Worm (Caenorhabditis elegans) whole organism, young adult: ENCODE results near the gene F52C9.3.

Experiments used
- B0019.2 ChIP-seq: fragments of 200-800 bp; sonication (Bioruptor generic); conservative IDR thresholded peaks from 2 replicates; pipeline ENCODE4 v1.3.6; 2022; ENCODE audit warnings: missing genetic modification reagents, missing genetic modification characterization, missing compliant biosample characterization
- F33H1.4 ChIP-seq: fragments of 200-800 bp; sonication (Bioruptor generic); IDR thresholded peaks from 2 replicates; pipeline ENCODE4 v1.3.6; 2022; ENCODE audit warnings: missing genetic modification reagents, missing genetic modification characterization, missing compliant biosample characterization
- F49E8.2 ChIP-seq: sonication (generic microtip); optimal IDR thresholded peaks from 3 replicates; lab custom pipeline; 2017; ENCODE audit warnings: missing genetic modification characterization, mild to moderate bottlenecking, missing compliant biosample characterization, antibody characterized with exemption, moderate library complexity; ENCODE audit not compliant: insufficient read depth
- F52B5.7 ChIP-seq: sonication (generic microtip); optimal IDR thresholded peaks from 2 replicates; lab custom pipeline; 2016; ENCODE audit warnings: mild to moderate bottlenecking, missing genetic modification characterization, missing compliant biosample characterization
- F57A8.1 ChIP-seq: fragments of 200-800 bp; sonication (Bioruptor generic); optimal IDR thresholded peaks from 2 replicates; lab custom pipeline; 2018; ENCODE audit warnings: mild to moderate bottlenecking, missing genetic modification characterization, moderate library complexity, missing compliant biosample characterization
- K11D2.4 ChIP-seq: fragments of 200-800 bp; sonication (Bioruptor generic); IDR thresholded peaks from 2 replicates; pipeline ENCODE4 v1.3.6; 2022; ENCODE audit warnings: missing genetic modification reagents, missing genetic modification characterization, missing compliant biosample characterization
- T07F8.4 ChIP-seq: sonication (generic microtip); optimal IDR thresholded peaks from 2 replicates; lab custom pipeline; 2016; ENCODE audit warnings: mild to moderate bottlenecking, missing genetic modification characterization, moderate library complexity, missing compliant biosample characterization
- T26A5.8 ChIP-seq: sonication (generic microtip); optimal IDR thresholded peaks from 2 replicates; lab custom pipeline; 2016; ENCODE audit warnings: missing genetic modification characterization, missing compliant biosample characterization
- Y79H2A.3 ChIP-seq: fragments of 200-800 bp; sonication (Bioruptor generic); conservative IDR thresholded peaks from 2 replicates; pipeline ENCODE4 v1.3.6; 2022; ENCODE audit warnings: missing genetic modification reagents, missing genetic modification characterization, missing compliant biosample characterization
- Y95B8A.8 ChIP-seq: fragments of 200-800 bp; sonication (Bioruptor generic); IDR thresholded peaks from 2 replicates; pipeline ENCODE4 v1.3.6; 2022; ENCODE audit warnings: missing genetic modification reagents, missing genetic modification characterization, missing compliant biosample characterization
- athp-1 ChIP-seq: sonication (generic microtip); optimal IDR thresholded peaks from 2 replicates; lab custom pipeline; 2017; ENCODE audit warnings: mild to moderate bottlenecking, missing genetic modification characterization, missing compliant biosample characterization
- attf-3 ChIP-seq: fragments of 200-800 bp; sonication (Bioruptor generic); conservative IDR thresholded peaks from 2 replicates; pipeline ENCODE4 v1.3.6; 2022; ENCODE audit warnings: missing genetic modification reagents, missing genetic modification characterization, missing compliant biosample characterization
- attf-5 ChIP-seq: fragments of 200-800 bp; sonication (Bioruptor generic); optimal IDR thresholded peaks from 2 replicates; lab custom pipeline; 2018; ENCODE audit warnings: mild to moderate bottlenecking, missing genetic modification characterization, missing compliant biosample characterization
- cebp-1 ChIP-seq, 2 experiments: fragments of 200-800 bp in 1 of 2; sonication (Bioruptor generic) in 1 of 2; sonication (generic microtip) in 1 of 2; IDR thresholded peaks in 1 of 2; optimal IDR thresholded peaks in 1 of 2; 2 replicates each; pipeline versions ENCODE4 v1.3.6 to Lab custom; 2017 to 2022; ENCODE audit warnings: missing compliant biosample characterization in 2 of 2, missing genetic modification characterization in 2 of 2, mild to moderate bottlenecking in 1 of 2, missing genetic modification reagents in 1 of 2, moderate library complexity in 1 of 2
- ekl-4 ChIP-seq: fragments of 200-800 bp; sonication (Bioruptor generic); IDR thresholded peaks from 2 replicates; pipeline ENCODE4 v1.3.6; 2022; ENCODE audit warnings: missing genetic modification reagents, missing genetic modification characterization, missing compliant biosample characterization
- ets-4 ChIP-seq: fragments of 200-800 bp; sonication (Bioruptor generic); optimal IDR thresholded peaks from 2 replicates; lab custom pipeline; 2018; ENCODE audit warnings: mild to moderate bottlenecking, missing genetic modification characterization, missing compliant biosample characterization
- him-1 ChIP-seq: sonication (generic microtip); optimal IDR thresholded peaks from 2 replicates; lab custom pipeline; 2016; ENCODE audit warnings: missing genotype, missing genetic modification reagents, missing genetic modification characterization, missing compliant biosample characterization
- hlh-26 ChIP-seq: fragments of 200-800 bp; sonication (Bioruptor generic); conservative IDR thresholded peaks from 2 replicates; pipeline ENCODE4 v1.3.6; 2022; ENCODE audit warnings: missing genetic modification reagents, missing genetic modification characterization, missing compliant biosample characterization
- hmg-1.2 ChIP-seq: fragments of 200-800 bp; sonication (Bioruptor generic); IDR thresholded peaks from 2 replicates; pipeline ENCODE4 v1.3.6; 2022; ENCODE audit warnings: missing genetic modification reagents, missing genetic modification characterization, missing compliant biosample characterization
- hmg-20 ChIP-seq: fragments of 200-800 bp; sonication (Bioruptor generic); IDR thresholded peaks from 2 replicates; pipeline ENCODE4 v1.3.6; 2022; ENCODE audit warnings: missing genetic modification reagents, missing genetic modification characterization, missing compliant biosample characterization
- hrde-1 ChIP-seq: sonication (generic microtip); optimal IDR thresholded peaks from 2 replicates; lab custom pipeline; 2016; ENCODE audit warnings: missing genetic modification characterization, mild to moderate bottlenecking, missing compliant biosample characterization, moderate library complexity, missing genotype, missing genetic modification reagents, borderline replicate concordance
- hsf-1 ChIP-seq: fragments of 200-800 bp; sonication (Bioruptor generic); IDR thresholded peaks from 2 replicates; pipeline ENCODE4 v1.3.6; 2022; ENCODE audit warnings: missing genetic modification reagents, missing genetic modification characterization, missing compliant biosample characterization
- lin-54 ChIP-seq: fragments of 200-800 bp; sonication (Bioruptor generic); optimal IDR thresholded peaks from 2 replicates; lab custom pipeline; 2018; ENCODE audit warnings: mild to moderate bottlenecking, missing genetic modification characterization, missing compliant biosample characterization
- lsl-1 ChIP-seq: fragments of 200-800 bp; sonication (Bioruptor generic); optimal IDR thresholded peaks from 2 replicates; lab custom pipeline; 2018; ENCODE audit warnings: mild to moderate bottlenecking, missing genetic modification characterization, moderate library complexity, missing compliant biosample characterization
- lsy-27 ChIP-seq: sonication (generic microtip); optimal IDR thresholded peaks from 2 replicates; lab custom pipeline; 2017; ENCODE audit warnings: missing genetic modification characterization, mild to moderate bottlenecking, missing compliant biosample characterization, antibody characterized with exemption, missing genotype, borderline replicate concordance; ENCODE audit not compliant: insufficient read depth
- madf-10 ChIP-seq: sonication (generic microtip); optimal IDR thresholded peaks from 2 replicates; lab custom pipeline; 2016; ENCODE audit warnings: mild to moderate bottlenecking, missing genetic modification characterization, missing compliant biosample characterization
- madf-3 ChIP-seq: fragments of 200-800 bp; sonication (Bioruptor generic); IDR thresholded peaks from 2 replicates; pipeline ENCODE4 v1.3.6; 2022; ENCODE audit warnings: missing genetic modification reagents, missing genetic modification characterization, missing compliant biosample characterization
- madf-6 ChIP-seq: fragments of 200-800 bp; sonication (Bioruptor generic); IDR thresholded peaks from 2 replicates; pipeline ENCODE4 v1.3.6; 2022; ENCODE audit warnings: missing genetic modification reagents, missing genetic modification characterization, missing compliant biosample characterization
- madf-8 ChIP-seq: fragments of 200-800 bp; sonication (Bioruptor generic); conservative IDR thresholded peaks from 2 replicates; pipeline ENCODE4 v1.3.6; 2022; ENCODE audit warnings: missing genetic modification reagents, missing genetic modification characterization, missing compliant biosample characterization
- mxl-1 ChIP-seq: sonication (generic microtip); optimal IDR thresholded peaks from 2 replicates; lab custom pipeline; 2016; ENCODE audit warnings: missing genetic modification characterization, missing compliant biosample characterization
- nfya-2 ChIP-seq: fragments of 200-800 bp; sonication (Bioruptor generic); IDR thresholded peaks from 2 replicates; pipeline ENCODE4 v1.3.6; 2022; ENCODE audit warnings: missing genetic modification reagents, missing genetic modification characterization, missing compliant biosample characterization
- nhr-120 ChIP-seq: fragments of 200-800 bp; sonication (Bioruptor generic); IDR thresholded peaks from 2 replicates; pipeline ENCODE4 v1.3.6; 2022; ENCODE audit warnings: missing genetic modification characterization, missing compliant biosample characterization
- nhr-80 ChIP-seq: sonication (generic microtip); optimal IDR thresholded peaks from 2 replicates; lab custom pipeline; 2016; ENCODE audit warnings: missing genetic modification characterization, missing compliant biosample characterization
- pha-4 ChIP-seq: fragments of 150-350 bp; sonication (generic microtip); optimal IDR thresholded peaks from 2 replicates; lab custom pipeline; 2014; ENCODE audit warnings: missing biosample characterization, missing genetic modification reagents, missing genetic modification characterization
- rec-8 ChIP-seq, 2 experiments: sonication (generic microtip); optimal IDR thresholded peaks; 2 replicates each; lab custom pipeline; 2016; ENCODE audit warnings: mild to moderate bottlenecking in 2 of 2, missing genetic modification characterization in 2 of 2, missing genetic modification reagents in 2 of 2, missing genotype in 2 of 2, missing biosample characterization in 1 of 2, missing compliant biosample characterization in 1 of 2, moderate library complexity in 1 of 2
- sea-2 ChIP-seq: fragments of 200-800 bp; sonication (Bioruptor generic); IDR thresholded peaks from 2 replicates; pipeline ENCODE4 v1.3.6; 2022; ENCODE audit warnings: missing genetic modification characterization, missing compliant biosample characterization
- snpc-4 ChIP-seq, 5 experiments: fragments of 150-350 bp in 1 of 5; sonication (generic microtip) in 4 of 5; optimal IDR thresholded peaks; 2 replicates each; lab custom pipeline; 2014 to 2018; ENCODE audit warnings: missing genetic modification characterization in 5 of 5, missing biosample characterization in 3 of 5, antibody characterized with exemption in 2 of 5, mild to moderate bottlenecking in 2 of 5, missing compliant biosample characterization in 2 of 5, missing genotype in 2 of 5, moderate library complexity in 2 of 5, missing genetic modification reagents in 1 of 5
- somi-1 ChIP-seq: fragments of 200-800 bp; sonication (Bioruptor generic); optimal IDR thresholded peaks from 2 replicates; lab custom pipeline; 2018; ENCODE audit warnings: mild to moderate bottlenecking, missing genetic modification characterization, missing compliant biosample characterization
- xnd-1 ChIP-seq: sonication (generic microtip); optimal IDR thresholded peaks from 2 replicates; lab custom pipeline; 2016; ENCODE audit warnings: missing genotype, missing genetic modification reagents, missing genetic modification characterization, missing compliant biosample characterization
- zfh-2 ChIP-seq: fragments of 200-800 bp; sonication (Bioruptor generic); conservative IDR thresholded peaks from 2 replicates; pipeline ENCODE4 v1.3.6; 2022; ENCODE audit warnings: missing genetic modification reagents, missing genetic modification characterization, missing compliant biosample characterization
- zim-3 ChIP-seq: sonication (generic microtip); optimal IDR thresholded peaks from 2 replicates; lab custom pipeline; 2017; ENCODE audit warnings: mild to moderate bottlenecking, missing genetic modification characterization, moderate library complexity, missing compliant biosample characterization
- ztf-25 ChIP-seq: fragments of 200-800 bp; sonication (Bioruptor generic); IDR thresholded peaks from 2 replicates; pipeline ENCODE4 v1.3.6; 2022; ENCODE audit warnings: missing genetic modification reagents, missing genetic modification characterization, missing compliant biosample characterization
- ztf-28 ChIP-seq: fragments of 200-800 bp; sonication (Bioruptor generic); IDR thresholded peaks from 2 replicates; pipeline ENCODE4 v1.3.6; 2022; ENCODE audit warnings: missing genetic modification reagents, missing genetic modification characterization, missing compliant biosample characterization

F52C9.3 gene

ce11 chrIII:5372884-5373283 is 51.2 kb downstream of the F52C9.3 start (continued):
- TF ChIP-seq K11D2.4 (GFP tag; lab: Robert Waterston, UW) (0 out of 2 replicates have a peak, but pooled peaks have one; percentile 11), madf-3 (no peak), F33H1.4 (GFP tag; lab: Robert Waterston, UW) (no peak), lsy-27 (no peak), rec-8 (tag; optimal IDR thresholded peaks at IDR 0.05; lab: Kevin White, UChicago) (no peak), cebp-1 (GFP tag; IDR thresholded peaks at IDR 0.05; lab: Robert Waterston, UW) (no peak), cebp-1 (tag; optimal IDR thresholded peaks at IDR 0.05; lab: Kevin White, UChicago) (peak; percentile 7), him-1 (tag; lab: Kevin White, UChicago) (no peak), hmg-20 (GFP tag; lab: Robert Waterston, UW) (no peak), attf-5 (peak; percentile 18), lin-54 (GFP tag; lab: Kevin White, UChicago) (no peak), F49E8.2 (tag; lab: Kevin White, UChicago) (no peak), zfh-2 (GFP tag; lab: Robert Waterston, UW) (no peak; the same call in 1 of the 2 replicates), snpc-4 (GFP tag; optimal IDR thresholded peaks at IDR 0.05; lab: Kevin White, UChicago) (no peak), snpc-4 (tag; optimal IDR thresholded peaks at IDR 0.05; lab: Kevin White, UChicago) (no peak), nfya-2 (GFP tag; lab: Robert Waterston, UW) (no peak), mxl-1 (tag; lab: Kevin White, UChicago) (no peak), pha-4 (tag; lab: Kevin White, UChicago) (no peak)

ce11 chrIII:5373715-5374114 is 52.0 kb downstream of the F52C9.3 start:
- TF ChIP-seq ztf-28 (GFP tag; lab: Robert Waterston, UW), result no peak
- no peak for TF ChIP-seq F52B5.7 (tag; lab: Kevin White, UChicago)
- no peak for TF ChIP-seq ekl-4 (GFP tag; lab: Robert Waterston, UW)
- TF ChIP-seq Y79H2A.3 (GFP tag; lab: Robert Waterston, UW), result no peak
- no peak for TF ChIP-seq ztf-25
- TF ChIP-seq madf-8 (GFP tag; lab: Robert Waterston, UW), result no peak
- TF ChIP-seq B0019.2, result no peak
- no peak for TF ChIP-seq attf-5
- no peak for TF ChIP-seq T26A5.8 (tag; lab: Kevin White, UChicago)
- no peak for TF ChIP-seq athp-1 (tag; lab: Kevin White, UChicago)
- no peak for TF ChIP-seq ets-4 (GFP tag; lab: Kevin White, UChicago)
- TF ChIP-seq, all 124 proteins: peak for 0

ce11 chrIII:5375001-5375532 is 53.4 kb downstream of the F52C9.3 start:
- TF ChIP-seq attf-3 (GFP tag; lab: Robert Waterston, UW), result no peak
- TF ChIP-seq snpc-4 (GFP tag; optimal IDR thresholded peaks at IDR 0.05; lab: Kevin White, UChicago), result no peak
- TF ChIP-seq snpc-4 (tag; optimal IDR thresholded peaks at IDR 0.05; lab: Kevin White, UChicago), result peak in 1 of 4 experiments; percentile 10
- TF ChIP-seq hrde-1, result no peak
- TF ChIP-seq xnd-1 (tag; lab: Kevin White, UChicago), result peak; percentile 78
- TF ChIP-seq hmg-1.2 (GFP tag; lab: Robert Waterston, UW), result peak; percentile 33; the same call in 1 of the 2 replicates
- no peak for TF ChIP-seq sea-2 (GFP tag; lab: Robert Waterston, UW)
- no peak for TF ChIP-seq zim-3 (tag; lab: Kevin White, UChicago)
- TF ChIP-seq F33H1.4 (GFP tag; lab: Robert Waterston, UW), result peak; percentile 89
- TF ChIP-seq nhr-120, result no peak
- no peak for TF ChIP-seq F57A8.1
- TF ChIP-seq ekl-4 (GFP tag; lab: Robert Waterston, UW), result no peak
- no peak for TF ChIP-seq T07F8.4 (tag; lab: Kevin White, UChicago)
- no peak for TF ChIP-seq madf-10 (tag; lab: Kevin White, UChicago)
- TF ChIP-seq madf-6 (GFP tag; lab: Robert Waterston, UW), result peak; percentile 94
- no peak for TF ChIP-seq Y79H2A.3 (GFP tag; lab: Robert Waterston, UW)
- TF ChIP-seq hlh-26 (GFP tag; lab: Robert Waterston, UW), result no peak
- TF ChIP-seq nhr-80 (tag; lab: Kevin White, UChicago), result peak; percentile 2
- no peak for TF ChIP-seq ztf-25
- TF ChIP-seq Y95B8A.8 (GFP tag; lab: Robert Waterston, UW), result no peak
- no peak for TF ChIP-seq somi-1 (GFP tag; lab: Kevin White, UChicago)
- TF ChIP-seq nfya-2 (GFP tag; lab: Robert Waterston, UW), result no peak
- peak; percentile 94 for TF ChIP-seq lsl-1 (GFP tag; lab: Kevin White, UChicago)
- 0 out of 2 replicates have a peak, but pooled peaks have one; percentile 22 for TF ChIP-seq hsf-1
